Worm (Caenorhabditis elegans): ENCODE results near the gene T28H11.7.

DNA sequence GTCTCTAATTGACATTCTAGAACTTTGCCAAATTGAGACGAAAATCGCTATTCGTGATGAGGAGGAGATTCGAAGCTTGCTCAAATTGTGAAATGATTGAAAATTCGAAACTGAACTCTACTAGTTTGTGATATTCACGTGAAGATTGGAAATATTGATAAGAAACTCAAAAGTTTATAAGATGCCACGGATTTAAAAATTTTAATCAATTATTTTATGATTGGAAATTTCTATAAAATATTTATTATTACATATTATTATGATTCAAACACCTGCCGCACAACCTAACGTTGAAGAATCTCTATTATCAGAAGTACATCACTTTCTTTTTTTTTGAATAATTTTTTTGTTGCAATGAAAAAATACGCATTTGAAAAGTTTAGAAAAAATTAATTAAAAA lies 28.4 kb downstream of the T28H11.7 start, which contains the start of gene E03H12.7:
- no peak for TF ChIP-seq ama-1 (optimal IDR thresholded peaks at IDR 0.05)
- no peak for TF ChIP-seq ceh-13 (GFP tag; optimal IDR thresholded peaks at IDR 0.05)
- no peak for TF ChIP-seq hmg-4 (GFP tag; optimal IDR thresholded peaks at IDR 0.05)
- no peak for TF ChIP-seq ets-7 (tag; optimal IDR thresholded peaks at IDR 0.05)
- no peak for TF ChIP-seq aly-1 (tag; optimal IDR thresholded peaks at IDR 0.05)
- TF ChIP-seq tra-4 (tag; optimal IDR thresholded peaks at IDR 0.05) = no peak
- no peak for TF ChIP-seq tbx-37 (GFP tag; conservative IDR thresholded peaks at IDR 0.05)
- no peak for TF ChIP-seq hmbx-1 (tag; optimal IDR thresholded peaks at IDR 0.05)
- no peak for TF ChIP-seq hnd-1 (tag; optimal IDR thresholded peaks at IDR 0.05)
